Worm (Caenorhabditis elegans) whole organism, midembryonic: ENCODE data around the gene D1005.6.

Source experiments
- T22C8.4 ChIP-seq: fragments of 200-800 bp; sonication (Bioruptor generic); IDR thresholded peaks from 2 replicates; pipeline ENCODE4 v1.3.6; 2022; ENCODE audit warnings: missing genetic modification characterization, missing compliant biosample characterization
- cog-1 ChIP-seq: sonication (generic microtip); optimal IDR thresholded peaks from 2 replicates; lab custom pipeline; 2016; ENCODE audit warnings: missing genetic modification characterization, missing compliant biosample characterization
- flt-1 ChIP-seq: fragments of 200-800 bp; sonication (Bioruptor generic); IDR thresholded peaks from 2 replicates; pipeline ENCODE4 v1.3.6; 2022; ENCODE audit warnings: missing genetic modification characterization, missing compliant biosample characterization
- klf-2 ChIP-seq: fragments of 200-800 bp; sonication (Bioruptor generic); conservative IDR thresholded peaks from 2 replicates; pipeline ENCODE4 v1.3.6; 2022; ENCODE audit warnings: missing genetic modification reagents, missing genetic modification characterization, missing compliant biosample characterization
- med-1 ChIP-seq: sonication (generic microtip); optimal IDR thresholded peaks from 2 replicates; lab custom pipeline; 2017; ENCODE audit warnings: missing genetic modification characterization, mild to moderate bottlenecking, missing compliant biosample characterization, antibody characterized with exemption, missing genetic modification reagents; ENCODE audit not compliant: insufficient read depth
- ref-1 ChIP-seq: fragments of 200-800 bp; sonication (Bioruptor generic); conservative IDR thresholded peaks from 2 replicates; pipeline ENCODE4 v1.3.6; 2022; ENCODE audit warnings: missing genetic modification reagents, missing genetic modification characterization, missing compliant biosample characterization
- tab-1 ChIP-seq: fragments of 200-800 bp; sonication (Bioruptor generic); IDR thresholded peaks from 2 replicates; pipeline ENCODE4 v1.3.6; 2022; ENCODE audit warnings: missing genetic modification characterization, missing compliant biosample characterization
- ztf-29 ChIP-seq: fragments of 200-800 bp; sonication (Bioruptor generic); IDR thresholded peaks from 2 replicates; pipeline ENCODE4 v1.3.6; 2022; ENCODE audit warnings: missing genetic modification reagents, missing genetic modification characterization, missing compliant biosample characterization

ce11 chrX:1476005-1476404, 11.4 kb upstream of the D1005.6 start:
- TF ChIP-seq med-1 (GFP tag; lab: Kevin White, UChicago) (no peak), klf-2 (GFP tag; lab: Robert Waterston, UW) (no peak), T22C8.4 (GFP tag; lab: Robert Waterston, UW) (no peak), ref-1 (no peak), flt-1 (no peak), tab-1 (no peak), ztf-29 (GFP tag; lab: Robert Waterston, UW) (no peak), cog-1 (tag; lab: Kevin White, UChicago) (no peak)
